Worm (Caenorhabditis elegans): ENCODE results near the gene gipc-1.

gipc-1 gene

DNA sequence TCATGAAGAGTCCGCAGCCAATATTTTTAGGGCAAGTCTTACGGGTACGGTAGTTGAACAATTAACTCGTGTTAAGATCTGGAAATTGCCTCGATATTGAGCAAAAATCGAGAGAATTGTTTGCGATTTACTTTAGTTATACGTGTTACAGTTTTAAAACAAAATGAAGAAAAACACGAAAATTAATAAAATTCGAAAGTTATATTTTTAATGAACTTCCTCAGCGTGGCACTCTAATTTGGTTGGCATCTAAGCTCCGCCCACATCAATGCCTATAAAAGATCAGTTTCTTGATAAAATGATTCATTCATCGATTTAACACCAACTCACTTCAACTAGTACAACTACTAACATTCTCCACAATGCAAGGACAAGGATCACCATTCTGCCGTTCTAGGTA lies at the start of gene gipc-1:
Gene gipc-1, plus strand, starts transcription at position 301 of the 400 bp plus-strand sequence.
- no peak for TF ChIP-seq unc-62 (GFP tag; optimal IDR thresholded peaks at IDR 0.05)

DNA sequence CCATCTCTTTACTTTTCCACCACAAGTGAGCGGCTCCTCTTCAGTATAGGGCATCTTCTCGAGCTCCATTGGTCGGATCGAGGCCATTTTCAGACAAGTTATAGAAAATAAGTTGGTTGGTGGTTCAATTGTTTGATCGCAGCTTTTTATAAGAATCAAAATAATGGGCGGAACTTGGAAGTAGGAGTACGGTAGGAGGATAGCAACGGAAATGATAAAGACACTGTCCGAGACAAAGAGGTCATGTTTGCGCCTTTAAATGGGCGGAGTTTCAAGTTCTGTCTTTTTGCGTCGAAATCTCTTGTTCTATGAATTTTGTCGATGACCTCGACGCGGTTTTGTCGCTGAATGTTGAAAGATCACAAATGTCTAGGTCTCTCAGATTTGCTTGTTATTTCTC lies 48.4 kb upstream of the gipc-1 start, which contains the start of gene F26A1.8:
Gene F26A1.8, minus strand, starts transcription at position 101 of the 400 bp plus-strand sequence.
- TF ChIP-seq unc-62 (GFP tag; optimal IDR thresholded peaks at IDR 0.05): no peak

DNA sequence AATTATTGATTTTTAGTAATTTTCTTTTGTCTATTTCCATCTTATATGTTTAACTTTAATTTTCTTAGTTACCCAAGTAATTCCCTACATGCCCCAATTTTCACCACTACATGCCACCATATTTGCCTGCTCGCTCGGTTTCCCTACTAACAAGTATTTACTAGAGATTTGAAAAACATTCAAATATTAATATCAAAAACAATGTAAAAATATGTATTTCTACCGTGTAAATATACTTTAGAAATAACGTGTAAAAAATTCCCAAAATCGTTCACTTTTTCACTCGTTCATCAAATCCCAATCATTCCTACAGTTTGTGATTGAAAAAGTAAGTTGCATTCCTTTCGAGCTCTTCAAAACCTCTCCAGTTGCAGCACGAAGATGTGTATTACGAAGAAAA lies 44.0 kb upstream of the gipc-1 start, which contains the start of gene F26A1.3:
Gene F26A1.3, plus strand, starts transcription at position 301 of the 400 bp plus-strand sequence.
- TF ChIP-seq unc-62 (GFP tag; optimal IDR thresholded peaks at IDR 0.05): no peak

DNA sequence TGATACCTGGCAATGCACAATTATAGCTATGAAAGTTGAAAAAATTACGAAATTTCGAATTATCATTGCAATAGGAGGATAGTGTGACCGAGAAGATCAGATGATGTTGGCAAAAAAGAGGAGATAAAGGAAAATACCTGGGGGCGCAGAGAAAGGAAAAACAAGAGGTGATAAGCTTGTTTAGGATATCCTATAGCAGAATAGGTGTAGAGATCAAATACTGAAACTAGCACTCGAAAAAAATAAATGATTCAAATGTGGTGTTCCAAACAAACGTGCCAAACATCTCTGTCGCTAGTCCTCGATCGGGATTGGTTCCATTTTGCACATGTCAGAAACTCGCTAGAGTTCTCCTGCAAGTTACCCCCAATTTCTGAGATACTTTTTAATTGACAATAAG lies 41.1 kb upstream of the gipc-1 start, which contains the start of gene F26A1.9:
Gene F26A1.9, minus strand, starts transcription at position 101 of the 400 bp plus-strand sequence.
- no peak for TF ChIP-seq unc-62 (GFP tag; optimal IDR thresholded peaks at IDR 0.05)

DNA sequence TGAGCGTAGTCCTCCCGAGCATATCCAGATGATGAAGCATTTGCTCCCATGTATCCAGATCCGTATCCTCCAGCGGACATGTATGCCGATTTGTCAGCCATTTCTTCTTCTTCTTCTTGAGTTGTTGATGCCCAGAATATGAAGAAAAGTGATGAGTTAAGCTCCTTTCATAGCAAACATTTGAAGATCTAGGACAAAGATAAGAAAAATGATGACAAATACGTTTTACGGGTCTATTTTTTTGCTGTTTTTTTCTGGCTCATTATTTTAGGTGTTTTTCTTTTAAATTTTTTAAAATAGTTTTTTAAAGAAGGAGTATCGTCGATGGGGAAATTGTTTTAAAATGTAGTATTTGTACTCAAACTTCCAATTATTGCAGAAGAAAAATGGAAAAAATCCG lies 40.4 kb upstream of the gipc-1 start, which contains the start of gene nspd-9:
Gene nspd-9, minus strand, starts transcription at position 101 of the 400 bp plus-strand sequence.
- TF ChIP-seq unc-62 (GFP tag; optimal IDR thresholded peaks at IDR 0.05): no peak

DNA sequence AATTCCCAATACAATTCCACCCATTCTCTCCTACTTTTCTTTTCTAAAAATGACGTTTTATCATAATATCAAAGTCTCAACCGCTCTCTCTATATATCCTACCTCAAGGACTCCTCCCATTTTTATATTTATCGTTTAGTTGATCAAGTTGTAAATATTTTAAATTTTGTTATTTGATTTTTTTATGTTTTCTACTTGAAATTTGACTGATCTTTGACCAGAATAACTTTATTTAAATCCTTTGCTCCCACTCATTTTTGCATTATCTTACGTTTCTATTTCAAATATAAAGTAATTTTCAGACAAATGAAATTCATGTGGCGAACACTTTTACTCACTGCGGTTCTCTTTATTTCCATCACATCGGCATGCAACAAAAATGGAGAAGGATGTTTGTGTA lies 33.1 kb upstream of the gipc-1 start, which contains the start of the genes acbp-7 and F26A1.19:
Gene acbp-7, plus strand, starts transcription at position 301 of the 400 bp plus-strand sequence.
Gene F26A1.19, plus strand, starts transcription at position 303 of the 400 bp plus-strand sequence.
- TF ChIP-seq unc-62 (GFP tag; optimal IDR thresholded peaks at IDR 0.05): no peak

DNA sequence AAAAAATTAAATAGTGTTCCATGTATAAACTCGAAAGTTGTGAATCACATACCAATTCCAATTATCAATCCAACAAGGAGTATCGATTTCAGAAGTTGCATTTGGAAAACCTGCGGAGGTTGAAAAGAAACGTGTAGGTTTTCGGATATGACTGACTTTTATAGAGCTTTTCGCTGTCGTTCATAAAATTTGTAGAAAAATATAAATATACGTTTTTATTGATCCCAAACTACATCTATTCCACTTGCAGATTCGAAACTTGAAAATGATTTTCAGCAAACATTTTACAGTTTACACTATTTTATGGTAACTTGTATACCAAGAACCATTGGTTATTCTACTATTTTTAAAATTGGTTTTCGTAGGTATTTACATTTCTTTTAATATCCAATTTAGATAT lies 28.4 kb upstream of the gipc-1 start, which contains the start of gene clec-156:
Gene clec-156, minus strand, starts transcription at position 101 of the 400 bp plus-strand sequence.
- TF ChIP-seq unc-62 (GFP tag; optimal IDR thresholded peaks at IDR 0.05): no peak

DNA sequence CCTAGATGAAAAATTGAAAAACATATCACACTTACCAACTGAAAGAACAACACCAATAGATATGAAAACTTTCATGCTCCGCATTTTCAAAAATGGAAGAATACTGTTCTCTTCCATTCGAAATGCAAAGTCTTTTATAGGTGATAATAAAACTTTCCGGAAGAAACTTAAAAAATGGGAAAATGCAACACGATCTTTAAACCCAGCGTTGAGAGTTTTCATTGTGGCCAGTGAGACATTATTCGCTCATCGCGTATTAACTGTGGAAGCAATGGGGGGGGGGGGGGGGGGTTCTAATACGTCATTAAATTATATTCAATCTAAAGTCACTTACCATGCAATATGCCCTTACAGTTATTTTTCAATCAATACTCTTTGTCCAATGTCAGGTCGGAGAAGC lies 26.3 kb upstream of the gipc-1 start, which contains the start of the genes clec-157 and fkh-5:
Gene clec-157, minus strand, starts transcription at position 101 of the 400 bp plus-strand sequence.
Gene fkh-5, plus strand, starts transcription at position 336 of the 400 bp plus-strand sequence.
- no peak for TF ChIP-seq unc-62 (GFP tag; optimal IDR thresholded peaks at IDR 0.05)

DNA sequence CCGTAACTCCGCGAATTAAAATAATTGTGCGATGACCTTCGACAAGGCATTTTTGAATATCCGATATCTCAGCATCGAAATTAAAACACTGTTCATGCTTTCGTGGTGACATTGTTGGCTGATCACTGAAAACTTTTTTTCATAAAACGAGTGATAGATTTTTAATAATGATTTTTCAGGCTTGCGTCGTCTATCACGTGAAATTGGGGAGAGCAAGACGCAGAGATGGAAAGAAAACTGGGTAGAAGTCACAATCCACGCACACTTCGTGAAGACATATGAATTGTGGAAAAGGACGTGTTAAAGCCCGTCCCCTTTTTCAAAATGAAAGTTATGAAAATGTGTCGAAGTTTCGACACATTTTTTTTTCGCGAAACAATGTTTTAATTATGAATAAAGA lies 20.8 kb upstream of the gipc-1 start, which contains the start of gene nonu-1:
Gene nonu-1, minus strand, starts transcription at position 169 of the 400 bp plus-strand sequence.
- no peak for TF ChIP-seq unc-62 (GFP tag; optimal IDR thresholded peaks at IDR 0.05)

DNA sequence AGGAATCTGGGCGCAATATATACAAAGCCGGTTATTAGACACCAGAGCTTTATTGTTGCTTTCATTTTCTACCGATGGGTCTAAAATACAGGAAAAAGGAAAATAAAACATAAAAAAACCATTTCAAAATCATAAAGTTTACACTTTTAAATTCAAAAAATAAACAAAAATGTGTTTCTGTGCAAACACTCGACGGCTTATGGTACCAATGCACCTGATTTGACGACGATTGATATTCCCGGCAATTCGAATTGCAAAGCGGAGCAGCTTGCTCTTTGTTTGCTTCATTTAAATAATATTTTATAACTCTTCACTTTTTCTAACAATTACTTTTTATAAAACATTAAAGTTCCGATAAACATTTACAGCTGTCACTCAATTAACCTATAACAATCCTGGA lies 20.4 kb upstream of the gipc-1 start, which contains the start of gene F26A1.1:
Gene F26A1.1, plus strand, starts transcription at position 369 of the 400 bp plus-strand sequence.
- no peak for TF ChIP-seq unc-62 (GFP tag; optimal IDR thresholded peaks at IDR 0.05)

DNA sequence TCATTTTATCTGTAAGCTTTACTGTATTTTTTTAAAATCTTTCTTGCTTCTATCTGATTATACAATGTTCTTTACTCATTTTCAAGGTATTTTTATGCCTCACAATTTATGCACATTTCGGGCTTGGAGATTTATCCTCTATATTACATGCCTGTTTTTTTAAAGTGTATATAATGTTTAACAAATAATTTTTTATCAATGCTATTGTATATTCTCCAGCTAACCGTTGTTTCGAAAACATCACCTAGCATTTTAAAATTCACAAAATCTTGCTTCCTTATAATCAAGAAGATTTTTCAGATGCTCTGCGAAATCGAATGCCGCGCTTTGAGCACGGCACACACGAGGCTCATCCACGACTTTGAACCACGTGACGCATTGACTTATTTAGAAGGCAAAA lies 18.6 kb upstream of the gipc-1 start, which contains the start of gene ced-4:
Gene ced-4, plus strand, starts transcription at position 301 of the 400 bp plus-strand sequence.
- no peak for TF ChIP-seq unc-62 (GFP tag; optimal IDR thresholded peaks at IDR 0.05)

DNA sequence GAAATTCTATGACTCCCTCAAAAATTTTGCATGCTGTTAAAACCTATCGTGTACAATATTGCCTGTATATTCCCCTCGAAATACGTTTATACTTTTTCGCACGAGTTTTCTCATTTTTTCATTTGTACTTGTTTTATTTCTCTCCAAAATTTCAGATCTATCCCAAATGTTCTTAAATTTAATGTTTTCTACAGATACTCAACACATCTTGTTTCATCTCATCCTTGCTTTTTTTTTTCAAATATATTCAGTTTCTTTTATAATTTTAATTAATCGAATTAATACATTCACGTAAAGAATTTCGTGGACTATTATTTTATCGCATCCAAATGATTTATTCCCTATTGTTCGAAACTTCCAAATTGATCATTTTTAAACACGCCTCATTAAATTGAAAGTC lies 15.7 kb upstream of the gipc-1 start, which contains the start of gene C35D10.8:
Gene C35D10.8, plus strand, starts transcription at position 301 of the 400 bp plus-strand sequence.
- no peak for TF ChIP-seq unc-62 (GFP tag; optimal IDR thresholded peaks at IDR 0.05)

DNA sequence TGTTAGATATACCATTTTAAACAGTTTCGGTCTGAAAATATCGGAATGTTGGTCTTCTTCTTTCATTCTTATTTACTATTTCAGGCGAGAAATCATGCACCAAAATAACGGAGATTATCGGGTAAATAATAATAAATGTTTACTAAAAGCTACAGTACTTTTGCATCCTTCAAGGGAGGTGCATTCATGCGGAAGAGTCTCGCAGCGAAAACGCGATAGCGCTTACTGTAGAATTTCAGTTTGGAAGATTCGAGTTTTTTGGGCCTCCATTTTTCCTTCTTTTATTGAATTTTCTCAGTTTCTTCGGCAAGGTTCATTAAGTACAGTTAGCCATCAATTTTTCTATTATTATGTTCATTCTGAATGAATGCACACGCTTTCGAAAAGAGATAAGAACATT lies 14.5 kb upstream of the gipc-1 start, which contains the start of gene C35D10.7:
Gene C35D10.7, plus strand, starts transcription at position 85 of the 400 bp plus-strand sequence.
- no peak for TF ChIP-seq unc-62 (GFP tag; optimal IDR thresholded peaks at IDR 0.05)

DNA sequence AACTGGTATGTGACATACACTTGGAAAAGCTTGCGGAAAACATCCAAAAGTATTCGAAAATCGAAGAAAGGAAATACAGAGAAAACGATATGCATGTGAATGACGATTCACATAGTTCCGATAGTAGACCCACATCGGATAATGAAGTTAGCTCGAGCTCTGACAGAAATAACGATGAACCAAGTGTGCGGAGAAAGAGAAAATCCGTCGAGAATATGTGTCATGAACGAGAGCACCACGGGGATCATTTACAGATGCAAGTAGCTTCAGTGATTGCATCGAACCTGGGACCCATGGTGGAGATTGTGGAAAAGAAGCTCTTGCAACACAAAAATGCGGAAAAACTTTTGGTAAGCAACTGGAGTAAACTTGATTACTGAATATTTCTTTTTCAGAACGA lies 13.6 kb upstream of the gipc-1 start:
- TF ChIP-seq unc-62 (GFP tag; optimal IDR thresholded peaks at IDR 0.05): no peak

DNA sequence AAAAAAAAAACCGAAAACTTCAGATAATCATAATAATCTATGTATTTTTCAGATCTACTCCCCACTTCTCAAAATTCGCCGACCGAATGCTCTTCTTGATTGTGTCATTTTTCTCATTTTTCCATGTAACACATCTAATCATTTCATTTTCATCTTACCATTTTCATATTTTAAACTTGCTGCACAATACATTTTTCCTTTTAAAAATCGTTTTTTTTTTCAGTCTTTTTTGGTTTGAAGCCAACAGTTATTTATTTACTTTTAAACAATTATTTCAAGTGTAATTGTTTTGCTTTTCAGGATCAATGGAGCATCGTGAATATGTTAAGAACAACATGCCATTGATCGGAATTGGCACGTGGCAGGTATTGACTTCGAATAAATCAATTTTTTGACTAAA lies 11.5 kb upstream of the gipc-1 start, which contains the start of gene C35D10.6:
Gene C35D10.6, plus strand, starts transcription at position 301 of the 400 bp plus-strand sequence.
- TF ChIP-seq unc-62 (GFP tag; optimal IDR thresholded peaks at IDR 0.05): no peak

DNA sequence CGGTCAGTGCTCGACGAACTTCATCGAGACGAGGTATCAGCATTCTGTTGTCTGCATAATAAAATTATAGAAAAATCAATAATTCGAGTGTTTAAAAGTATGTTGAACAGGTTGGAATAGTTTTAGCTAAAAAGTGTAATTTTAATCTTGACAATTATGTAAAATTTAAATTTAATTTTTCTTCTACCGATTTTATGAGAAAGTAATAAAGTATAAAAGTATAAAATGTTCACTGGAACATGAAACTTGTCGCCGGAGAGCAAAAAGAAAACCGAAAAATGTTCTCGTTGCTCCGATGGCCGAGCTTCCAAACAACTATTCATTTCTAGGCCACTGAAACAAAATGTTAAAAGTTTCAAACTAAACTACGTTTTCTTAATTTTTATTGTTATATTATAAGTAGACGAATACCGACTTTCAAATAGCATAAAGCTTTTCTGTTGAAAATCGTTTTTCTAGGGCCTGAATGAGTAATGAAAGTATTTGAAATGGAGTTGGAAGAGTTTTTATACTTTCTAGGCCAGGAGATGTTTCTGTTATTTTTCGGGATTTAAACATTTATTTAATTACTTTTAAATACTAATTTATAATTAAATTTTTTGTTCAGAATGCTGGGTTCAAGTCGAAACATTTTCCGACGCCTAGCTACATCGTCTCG lies 8.7 kb upstream of the gipc-1 start, which contains the start of the genes C35D10.10 and C35D10.5:
Gene C35D10.10, minus strand, starts transcription at position 51 of the 658 bp plus-strand sequence.
Gene C35D10.5, plus strand, starts transcription at position 608 of the 658 bp plus-strand sequence.
- TF ChIP-seq unc-62 (GFP tag; optimal IDR thresholded peaks at IDR 0.05): no peak
